Worm (Caenorhabditis elegans): ENCODE results near the gene C13A10.2.

Gene C13A10.2

ce11 chrII:1386478-1386877, 28.7 kb upstream of the C13A10.2 start, which contains the start of gene aat-7:
Gene aat-7, plus strand, starts transcription at chrII:1386870.
- TF ChIP-seq hmg-4 (GFP tag; optimal IDR thresholded peaks at IDR 0.05) = no peak
- TF ChIP-seq hmbx-1 (tag; optimal IDR thresholded peaks at IDR 0.05) = no peak
- no peak for TF ChIP-seq ceh-36 (tag; optimal IDR thresholded peaks at IDR 0.05)
- TF ChIP-seq ama-1 (optimal IDR thresholded peaks at IDR 0.05) = no peak
- TF ChIP-seq B0310.2 (tag; optimal IDR thresholded peaks at IDR 0.05) = no peak
- no peak for TF ChIP-seq flt-1 (GFP tag; IDR thresholded peaks at IDR 0.05)
- no peak for TF ChIP-seq sea-1 (GFP tag; conservative IDR thresholded peaks at IDR 0.05)
- TF ChIP-seq aly-1 (tag; optimal IDR thresholded peaks at IDR 0.05) = no peak
- TF ChIP-seq scrt-1 (GFP tag; IDR thresholded peaks at IDR 0.05) = no peak
- no peak for TF ChIP-seq ceh-13 (GFP tag; optimal IDR thresholded peaks at IDR 0.05)
- TF ChIP-seq tbx-11 (GFP tag; IDR thresholded peaks at IDR 0.05) = no peak
- no peak for TF ChIP-seq ets-7 (tag; optimal IDR thresholded peaks at IDR 0.05)

ce11 chrII:1385280-1385679, 27.5 kb upstream of the C13A10.2 start, which contains the start of gene F54D12.7:
Gene F54D12.7, minus strand, starts transcription at chrII:1385380.
- TF ChIP-seq sea-1 (GFP tag; conservative IDR thresholded peaks at IDR 0.05) = no peak
- TF ChIP-seq flt-1 (GFP tag; IDR thresholded peaks at IDR 0.05) = no peak
- TF ChIP-seq tbx-37 (GFP tag; conservative IDR thresholded peaks at IDR 0.05) = no peak
- TF ChIP-seq ama-1 (optimal IDR thresholded peaks at IDR 0.05) = no peak
- TF ChIP-seq scrt-1 (GFP tag; IDR thresholded peaks at IDR 0.05) = no peak

- TF ChIP-seq ets-7 (tag; optimal IDR thresholded peaks at IDR 0.05) (no peak), hmg-4 (GFP tag; optimal IDR thresholded peaks at IDR 0.05) (no peak), hmbx-1 (tag; optimal IDR thresholded peaks at IDR 0.05) (no peak), scrt-1 (GFP tag; IDR thresholded peaks at IDR 0.05) (no peak), tbx-37 (GFP tag; conservative IDR thresholded peaks at IDR 0.05) (no peak), ceh-13 (GFP tag; optimal IDR thresholded peaks at IDR 0.05) (no peak), ceh-36 (tag; optimal IDR thresholded peaks at IDR 0.05) (no peak), F13C5.2 (tag; optimal IDR thresholded peaks at IDR 0.05) (no peak), pes-1 (GFP tag; IDR thresholded peaks at IDR 0.05) (no peak), flt-1 (GFP tag; IDR thresholded peaks at IDR 0.05) (no peak), tra-4 (tag; optimal IDR thresholded peaks at IDR 0.05) (no peak), ama-1 (optimal IDR thresholded peaks at IDR 0.05) (no peak), hnd-1 (tag; optimal IDR thresholded peaks at IDR 0.05) (no peak), aly-1 (tag; optimal IDR thresholded peaks at IDR 0.05) (no peak)
Measured at ce11 chrII:1381618-1382017, 23.8 kb upstream of the C13A10.2 start, which contains the start of gene F54D12.9. Gene F54D12.9, minus strand, starts transcription at chrII:1381718.

- TF ChIP-seq hnd-1 (tag; optimal IDR thresholded peaks at IDR 0.05) (no peak), tbx-11 (GFP tag; IDR thresholded peaks at IDR 0.05) (no peak), ets-7 (tag; optimal IDR thresholded peaks at IDR 0.05) (no peak), aly-1 (tag; optimal IDR thresholded peaks at IDR 0.05) (no peak), F13C5.2 (tag; optimal IDR thresholded peaks at IDR 0.05) (no peak), tbx-37 (GFP tag; conservative IDR thresholded peaks at IDR 0.05) (no peak), scrt-1 (GFP tag; IDR thresholded peaks at IDR 0.05) (no peak), ceh-36 (tag; optimal IDR thresholded peaks at IDR 0.05) (no peak), sea-1 (GFP tag; conservative IDR thresholded peaks at IDR 0.05) (no peak), ceh-13 (GFP tag; optimal IDR thresholded peaks at IDR 0.05) (no peak), pes-1 (GFP tag; IDR thresholded peaks at IDR 0.05) (no peak), B0310.2 (tag; optimal IDR thresholded peaks at IDR 0.05) (no peak)
Measured at ce11 chrII:1378259-1378658, 20.5 kb upstream of the C13A10.2 start, which contains the start of gene F54D12.10. Gene F54D12.10, minus strand, starts transcription at chrII:1378359.

- no peak for TF ChIP-seq ceh-36 (tag; optimal IDR thresholded peaks at IDR 0.05)
- no peak for TF ChIP-seq ets-7 (tag; optimal IDR thresholded peaks at IDR 0.05)
- no peak for TF ChIP-seq hmg-4 (GFP tag; optimal IDR thresholded peaks at IDR 0.05)
- TF ChIP-seq F13C5.2 (tag; optimal IDR thresholded peaks at IDR 0.05) = no peak
- TF ChIP-seq ama-1 (optimal IDR thresholded peaks at IDR 0.05) = no peak
- TF ChIP-seq pes-1 (GFP tag; IDR thresholded peaks at IDR 0.05) = no peak
- no peak for TF ChIP-seq scrt-1 (GFP tag; IDR thresholded peaks at IDR 0.05)
- no peak for TF ChIP-seq flt-1 (GFP tag; IDR thresholded peaks at IDR 0.05)
- no peak for TF ChIP-seq tbx-11 (GFP tag; IDR thresholded peaks at IDR 0.05)
- no peak for TF ChIP-seq hmbx-1 (tag; optimal IDR thresholded peaks at IDR 0.05)
- TF ChIP-seq B0310.2 (tag; optimal IDR thresholded peaks at IDR 0.05) = no peak
- no peak for TF ChIP-seq aly-1 (tag; optimal IDR thresholded peaks at IDR 0.05)
- TF ChIP-seq tra-4 (tag; optimal IDR thresholded peaks at IDR 0.05) = no peak
- no peak for TF ChIP-seq hnd-1 (tag; optimal IDR thresholded peaks at IDR 0.05)
- TF ChIP-seq tbx-37 (GFP tag; conservative IDR thresholded peaks at IDR 0.05) = no peak
- TF ChIP-seq ceh-13 (GFP tag; optimal IDR thresholded peaks at IDR 0.05) = no peak
- TF ChIP-seq sea-1 (GFP tag; conservative IDR thresholded peaks at IDR 0.05) = no peak
Measured at ce11 chrII:1376795-1377194, 19.0 kb upstream of the C13A10.2 start.

DNA sequence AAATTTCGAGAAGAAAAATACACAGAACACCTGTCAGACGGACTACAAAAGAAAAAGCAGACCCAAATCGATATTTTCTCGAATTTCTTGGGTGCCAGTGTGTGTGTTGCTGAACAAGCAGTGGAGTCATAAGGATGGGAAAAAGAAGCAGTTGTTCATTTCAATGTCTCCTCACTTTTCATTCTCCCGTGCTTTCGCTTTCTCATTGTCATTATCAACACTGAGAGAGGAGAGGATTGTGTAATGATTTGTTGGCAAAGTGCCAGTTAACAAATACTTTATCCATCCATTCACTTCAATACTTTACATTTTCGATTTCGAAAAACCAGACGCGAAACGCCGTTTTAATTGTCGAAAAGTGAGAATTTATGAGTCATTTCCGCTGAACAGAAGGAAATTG, 17.8 kb upstream of the C13A10.2 start:
- TF ChIP-seq hnd-1 (tag; optimal IDR thresholded peaks at IDR 0.05) (no peak), ceh-36 (tag; optimal IDR thresholded peaks at IDR 0.05) (no peak), hmg-4 (GFP tag; optimal IDR thresholded peaks at IDR 0.05) (no peak), sea-1 (GFP tag; conservative IDR thresholded peaks at IDR 0.05) (no peak), aly-1 (tag; optimal IDR thresholded peaks at IDR 0.05) (no peak), ets-7 (tag; optimal IDR thresholded peaks at IDR 0.05) (no peak), tra-4 (tag; optimal IDR thresholded peaks at IDR 0.05) (no peak), F13C5.2 (tag; optimal IDR thresholded peaks at IDR 0.05) (no peak), flt-1 (GFP tag; IDR thresholded peaks at IDR 0.05) (no peak), pes-1 (GFP tag; IDR thresholded peaks at IDR 0.05) (no peak), tbx-11 (GFP tag; IDR thresholded peaks at IDR 0.05) (no peak), scrt-1 (GFP tag; IDR thresholded peaks at IDR 0.05) (no peak), ceh-13 (GFP tag; optimal IDR thresholded peaks at IDR 0.05) (no peak), hmbx-1 (tag; optimal IDR thresholded peaks at IDR 0.05) (no peak)

DNA sequence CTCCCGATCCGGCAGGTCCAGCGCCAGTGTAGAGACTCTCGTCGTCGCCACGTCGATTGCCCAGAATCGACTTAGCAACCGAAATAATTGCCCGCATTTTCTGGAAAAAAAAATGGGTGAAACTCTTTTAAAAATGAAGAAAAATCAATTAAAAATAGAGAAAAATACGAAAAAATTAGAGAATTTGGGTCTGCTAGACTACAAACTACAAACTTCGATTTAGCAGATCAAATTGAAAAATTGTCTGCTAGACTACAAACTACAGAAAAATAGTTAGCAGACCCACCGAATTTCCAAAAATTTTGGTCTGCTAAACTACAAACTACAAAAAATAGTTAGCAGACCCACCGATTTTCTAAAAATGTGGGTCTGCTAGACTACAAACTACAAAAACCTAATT, 17.1 kb upstream of the C13A10.2 start, which contains the start of gene rog-1:
Gene rog-1 (minus strand): TSS at position 101 of the 400 bp plus-strand sequence.
- TF ChIP-seq aly-1 (tag; optimal IDR thresholded peaks at IDR 0.05) = no peak
- TF ChIP-seq F13C5.2 (tag; optimal IDR thresholded peaks at IDR 0.05) = no peak
- no peak for TF ChIP-seq ama-1 (optimal IDR thresholded peaks at IDR 0.05)
- no peak for TF ChIP-seq tbx-11 (GFP tag; IDR thresholded peaks at IDR 0.05)
- no peak for TF ChIP-seq ceh-36 (tag; optimal IDR thresholded peaks at IDR 0.05)
- TF ChIP-seq hmg-4 (GFP tag; optimal IDR thresholded peaks at IDR 0.05) = no peak
- no peak for TF ChIP-seq B0310.2 (tag; optimal IDR thresholded peaks at IDR 0.05)
- TF ChIP-seq hmbx-1 (tag; optimal IDR thresholded peaks at IDR 0.05) = no peak
- no peak for TF ChIP-seq hnd-1 (tag; optimal IDR thresholded peaks at IDR 0.05)
- TF ChIP-seq sea-1 (GFP tag; conservative IDR thresholded peaks at IDR 0.05) = no peak
- TF ChIP-seq tbx-37 (GFP tag; conservative IDR thresholded peaks at IDR 0.05) = no peak
- TF ChIP-seq scrt-1 (GFP tag; IDR thresholded peaks at IDR 0.05) = no peak
- no peak for TF ChIP-seq ets-7 (tag; optimal IDR thresholded peaks at IDR 0.05)
- no peak for TF ChIP-seq flt-1 (GFP tag; IDR thresholded peaks at IDR 0.05)
- TF ChIP-seq pes-1 (GFP tag; IDR thresholded peaks at IDR 0.05) = no peak
- no peak for TF ChIP-seq tra-4 (tag; optimal IDR thresholded peaks at IDR 0.05)
- no peak for TF ChIP-seq ceh-13 (GFP tag; optimal IDR thresholded peaks at IDR 0.05)

Measured in whole organism, early embryonic.